Worm (Caenorhabditis elegans): Measurements from ENCODE around the gene F53C3.7.

DNA sequence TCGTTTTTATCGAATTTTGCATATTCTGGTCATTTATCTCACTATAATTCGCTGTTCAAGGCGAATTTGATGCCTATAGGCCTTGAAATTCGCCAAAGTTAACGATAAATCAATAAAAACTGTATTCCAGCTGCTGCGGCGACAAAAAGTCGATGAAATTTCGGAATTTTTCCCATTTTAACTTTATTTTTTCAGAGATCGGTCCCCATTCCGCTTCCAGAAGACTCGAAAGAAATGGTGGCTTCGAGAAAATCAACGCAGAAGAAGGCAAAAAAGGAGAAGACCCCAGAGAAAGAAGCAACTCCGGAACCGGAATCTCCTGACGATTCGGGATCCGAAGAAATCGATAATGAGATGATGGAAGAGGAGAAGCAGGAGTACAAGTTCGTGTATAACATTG, 40.2 kb downstream of the F53C3.7 start:
- no peak for TF ChIP-seq pha-4 (tag; optimal IDR thresholded peaks at IDR 0.05)
- TF ChIP-seq T07F8.4 (tag; optimal IDR thresholded peaks at IDR 0.05), result no peak
- TF ChIP-seq chd-7 (tag; optimal IDR thresholded peaks at IDR 0.05), result no peak
- TF ChIP-seq atf-7 (tag; optimal IDR thresholded peaks at IDR 0.05), result no peak
- no peak for TF ChIP-seq let-526 (GFP tag; IDR thresholded peaks at IDR 0.05)
- no peak for TF ChIP-seq gei-17 (GFP tag; optimal IDR thresholded peaks at IDR 0.05)
- TF ChIP-seq nhr-27 (tag; optimal IDR thresholded peaks at IDR 0.05), result no peak
- no peak for TF ChIP-seq F22D6.2 (tag; optimal IDR thresholded peaks at IDR 0.05)
- TF ChIP-seq B0261.1 (tag; optimal IDR thresholded peaks at IDR 0.05), result no peak
- TF ChIP-seq F23B12.7 (tag; optimal IDR thresholded peaks at IDR 0.05; ENCODE audit: insufficient read depth), result no peak
- no peak for TF ChIP-seq Y95B8A.8 (GFP tag; IDR thresholded peaks at IDR 0.05)
- TF ChIP-seq ceh-27 (GFP tag; optimal IDR thresholded peaks at IDR 0.05), result no peak
- TF ChIP-seq nhr-120 (GFP tag; IDR thresholded peaks at IDR 0.05), result no peak
- no peak for TF ChIP-seq nfya-1 (tag; optimal IDR thresholded peaks at IDR 0.05; ENCODE audit: borderline replicate concordance, insufficient read depth)
